Worm (Caenorhabditis elegans): ENCODE results near the gene ceh-28.

Gene ceh-28

DNA sequence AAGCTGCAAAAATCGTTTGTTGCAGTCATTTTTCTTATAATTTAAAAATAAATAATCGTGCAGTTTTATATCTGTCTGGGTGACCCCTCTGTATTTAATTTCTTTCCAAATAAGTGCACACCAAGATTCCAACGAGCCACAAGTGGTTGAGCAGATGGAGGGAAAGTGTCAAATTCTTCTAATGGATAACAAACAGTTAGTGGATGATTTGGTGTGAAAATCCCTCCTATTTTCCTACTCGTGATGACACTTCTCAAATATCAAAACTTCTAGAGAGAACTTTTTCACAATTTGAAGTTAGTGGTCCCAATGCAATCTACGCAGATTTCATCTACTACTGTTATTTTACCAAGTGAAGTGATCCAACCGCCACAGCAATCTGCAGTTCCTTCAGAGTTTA is at the start of gene ceh-28:
TSS of gene ceh-28 (plus strand) at position 301 of the 400 bp plus-strand sequence.
- no peak for TF ChIP-seq W03F9.2 (tag; optimal IDR thresholded peaks at IDR 0.05)
- TF ChIP-seq him-1 (tag; optimal IDR thresholded peaks at IDR 0.05), result no peak
- TF ChIP-seq dao-5 (tag; optimal IDR thresholded peaks at IDR 0.05), result no peak

DNA sequence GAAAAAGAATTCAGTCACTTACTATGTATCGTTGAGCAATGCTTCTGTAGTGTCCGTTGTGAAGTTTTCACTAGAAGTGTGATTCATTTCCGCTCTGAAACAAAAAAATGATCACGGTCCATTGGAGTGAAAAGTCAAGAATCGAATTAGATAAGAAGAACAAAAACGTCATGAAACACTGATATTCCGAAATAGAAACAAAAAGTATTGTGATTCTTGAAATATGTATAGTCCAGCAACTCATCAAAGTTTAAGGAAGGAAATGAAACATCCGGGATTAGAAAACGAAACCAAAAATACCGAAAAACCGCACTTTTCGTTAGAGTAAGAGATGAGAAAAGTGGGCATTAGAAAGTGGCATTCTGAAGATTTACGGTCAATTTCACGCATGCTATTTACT is 41.9 kb upstream of the ceh-28 start, which contains the start of gene npr-10:
TSS of gene npr-10 (minus strand) at position 101 of the 400 bp plus-strand sequence.
- TF ChIP-seq dao-5 (tag; optimal IDR thresholded peaks at IDR 0.05) (no peak), him-1 (tag; optimal IDR thresholded peaks at IDR 0.05) (no peak), W03F9.2 (tag; optimal IDR thresholded peaks at IDR 0.05) (no peak)

DNA sequence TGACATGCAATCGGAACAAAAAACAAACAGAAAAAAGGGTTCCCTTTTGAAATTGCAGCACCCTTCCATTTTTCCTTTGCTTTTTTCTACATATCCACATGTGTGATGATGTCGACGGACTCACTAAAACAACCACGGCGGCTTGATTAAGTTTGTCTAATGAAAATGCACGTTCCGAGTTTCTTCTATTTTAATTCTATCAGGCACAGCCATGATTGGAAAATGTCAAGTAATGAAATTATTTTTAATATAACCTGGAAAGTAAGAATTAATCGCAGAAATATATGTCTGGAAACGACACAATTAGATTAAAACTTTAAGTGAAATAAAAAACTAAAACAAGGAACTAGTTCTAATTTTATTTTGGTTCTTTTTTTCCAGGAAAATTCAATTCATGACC is 40.6 kb upstream of the ceh-28 start:
- no peak for TF ChIP-seq W03F9.2 (tag; optimal IDR thresholded peaks at IDR 0.05)
- no peak for TF ChIP-seq him-1 (tag; optimal IDR thresholded peaks at IDR 0.05)
- no peak for TF ChIP-seq dao-5 (tag; optimal IDR thresholded peaks at IDR 0.05)

DNA sequence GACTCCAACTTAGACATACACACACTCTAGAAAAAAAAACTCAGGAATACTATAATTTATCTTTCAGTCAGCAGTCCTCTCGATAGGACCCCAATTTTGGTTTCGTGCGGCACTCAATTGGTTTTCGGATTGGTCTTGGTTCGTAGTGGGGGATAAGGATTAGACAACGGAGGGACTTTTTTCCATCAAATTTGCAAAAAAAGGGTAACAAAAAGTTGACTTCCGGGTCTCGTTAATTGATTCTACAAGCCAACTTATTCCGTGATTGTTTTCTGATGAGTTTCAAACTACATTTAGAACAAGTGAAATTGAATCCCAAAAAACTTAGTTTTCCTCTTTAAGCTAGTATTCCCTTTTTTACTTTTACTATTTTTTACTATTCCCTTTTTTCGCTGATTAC is 40.1 kb upstream of the ceh-28 start:
- TF ChIP-seq W03F9.2 (tag; optimal IDR thresholded peaks at IDR 0.05) (no peak), dao-5 (tag; optimal IDR thresholded peaks at IDR 0.05) (no peak), him-1 (tag; optimal IDR thresholded peaks at IDR 0.05) (no peak)

DNA sequence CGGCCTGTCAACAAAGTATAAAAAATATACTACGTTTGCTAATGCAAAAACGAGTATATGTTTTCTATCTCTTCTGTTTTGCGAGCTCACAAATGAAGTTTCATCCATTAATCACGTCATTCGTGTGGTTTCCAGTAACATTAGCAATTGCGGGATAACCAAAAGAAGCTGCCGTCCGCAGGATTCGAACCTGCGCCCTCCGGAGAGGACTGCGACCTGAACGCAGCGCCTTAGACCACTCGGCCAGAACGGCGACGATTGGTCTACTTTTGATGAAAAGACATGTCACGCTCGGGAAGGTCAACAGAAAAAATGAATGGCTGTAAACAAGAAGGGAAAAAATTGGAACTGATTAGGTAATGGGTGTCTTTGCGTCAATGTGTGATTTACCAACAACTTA is 35.7 kb upstream of the ceh-28 start:
- TF ChIP-seq him-1 (tag; optimal IDR thresholded peaks at IDR 0.05) (no peak), W03F9.2 (tag; optimal IDR thresholded peaks at IDR 0.05) (peak; percentile 19), dao-5 (tag; optimal IDR thresholded peaks at IDR 0.05) (peak; percentile 17)

DNA sequence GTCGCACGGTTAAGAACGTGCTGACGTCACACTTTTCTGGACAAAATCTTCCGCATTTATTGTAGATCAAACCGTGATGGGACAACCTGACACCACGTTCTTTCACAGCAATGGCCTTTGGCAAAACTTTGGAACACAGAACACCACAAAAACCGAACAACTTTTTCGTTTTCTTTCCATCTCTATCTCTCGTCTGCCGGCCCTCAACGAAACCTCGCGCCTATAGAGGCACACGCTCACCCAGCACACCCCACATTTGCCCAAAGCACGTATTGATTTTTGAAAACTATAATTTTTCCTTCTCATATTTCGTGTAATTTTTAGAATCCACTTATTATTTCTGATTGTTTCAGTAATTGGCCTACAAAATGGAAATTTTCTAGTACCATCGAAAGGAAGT is 32.6 kb upstream of the ceh-28 start:
- TF ChIP-seq W03F9.2 (tag; optimal IDR thresholded peaks at IDR 0.05) (no peak), dao-5 (tag; optimal IDR thresholded peaks at IDR 0.05) (no peak), him-1 (tag; optimal IDR thresholded peaks at IDR 0.05) (no peak)

DNA sequence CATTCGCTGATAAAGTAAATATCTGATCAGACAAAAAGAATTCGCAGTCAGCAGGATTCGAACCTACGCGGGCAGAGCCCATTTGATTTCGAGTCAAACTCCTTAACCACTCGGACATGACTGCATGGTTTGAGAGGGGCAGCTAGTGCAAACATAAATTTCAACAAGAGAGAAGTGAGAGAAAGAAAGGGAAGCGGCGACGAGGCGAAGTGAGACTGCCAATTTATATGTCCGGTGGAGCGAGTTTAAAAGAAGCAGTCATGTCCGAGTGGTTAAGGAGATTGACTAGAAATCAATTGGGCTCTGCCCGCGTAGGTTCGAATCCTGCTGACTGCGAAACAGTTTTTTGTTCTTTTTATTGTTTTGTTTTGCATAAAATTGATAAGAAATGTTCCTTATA is 28.1 kb upstream of the ceh-28 start:
- TF ChIP-seq dao-5 (tag; optimal IDR thresholded peaks at IDR 0.05), result peak; percentile 77
- peak; percentile 62 for TF ChIP-seq W03F9.2 (tag; optimal IDR thresholded peaks at IDR 0.05)
- peak; percentile 87 for TF ChIP-seq him-1 (tag; optimal IDR thresholded peaks at IDR 0.05)

DNA sequence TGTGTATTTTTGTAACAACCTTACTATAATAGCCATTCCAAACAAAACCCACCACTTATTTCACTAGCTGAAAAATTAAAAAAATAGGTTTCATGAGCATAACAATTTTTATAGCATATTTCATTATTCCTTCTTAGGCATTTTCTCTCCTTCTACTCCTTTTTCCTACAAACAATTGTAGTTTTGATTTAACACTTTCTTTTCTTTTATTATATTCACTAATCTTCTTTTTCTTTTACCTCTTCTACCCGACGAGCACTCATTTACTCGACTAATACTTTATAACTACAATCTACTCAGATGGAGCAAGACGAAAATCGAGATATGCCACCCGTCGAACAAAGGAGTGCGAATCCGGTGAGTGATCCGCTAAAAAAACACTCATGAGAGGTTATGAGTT is 26.2 kb upstream of the ceh-28 start, which contains the start of gene C53C7.3:
TSS of gene C53C7.3 (plus strand) at position 301 of the 400 bp plus-strand sequence.
- TF ChIP-seq him-1 (tag; optimal IDR thresholded peaks at IDR 0.05) (no peak), W03F9.2 (tag; optimal IDR thresholded peaks at IDR 0.05) (no peak)

DNA sequence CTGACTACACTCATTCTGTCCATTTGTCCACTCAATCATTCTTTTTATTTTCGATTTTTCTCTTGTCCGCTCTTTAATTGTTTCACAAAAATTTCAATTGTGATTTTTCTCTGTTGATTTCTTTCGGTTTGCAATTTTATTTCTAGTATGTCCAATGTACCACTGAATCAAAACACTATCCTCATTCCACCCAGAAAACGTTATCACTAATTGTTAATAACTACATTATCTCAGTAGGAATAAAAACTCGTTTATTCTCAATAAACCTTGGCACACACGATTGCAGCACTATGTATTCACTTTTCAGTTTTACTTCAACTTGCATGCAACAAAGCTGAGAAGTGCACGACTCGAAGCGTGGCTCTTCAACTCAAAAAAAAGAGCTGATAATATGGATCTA is 23.1 kb upstream of the ceh-28 start, which contains the start of gene K03A11.1:
TSS of gene K03A11.1 (plus strand) at position 301 of the 400 bp plus-strand sequence.
- no peak for TF ChIP-seq W03F9.2 (tag; optimal IDR thresholded peaks at IDR 0.05)
- no peak for TF ChIP-seq him-1 (tag; optimal IDR thresholded peaks at IDR 0.05)
- no peak for TF ChIP-seq dao-5 (tag; optimal IDR thresholded peaks at IDR 0.05)

DNA sequence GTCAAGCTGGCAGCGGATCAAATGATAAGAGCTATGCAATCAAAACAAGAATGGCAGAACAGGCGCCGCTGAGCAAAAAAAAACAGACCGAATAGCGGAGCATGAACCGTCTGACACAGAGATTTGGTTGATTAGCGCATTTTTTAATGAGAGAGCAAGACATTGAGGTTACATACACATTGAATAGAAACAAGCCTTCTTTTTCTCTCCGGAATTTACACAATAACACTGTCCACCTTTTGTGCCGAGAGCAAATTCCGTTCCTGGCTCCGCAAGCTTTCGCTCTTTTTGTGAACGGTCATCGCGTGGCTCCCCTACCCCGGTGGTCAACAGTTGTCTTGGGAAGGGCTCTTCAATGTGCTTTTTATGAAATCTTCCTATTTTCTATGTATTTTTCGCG is 18.9 kb upstream of the ceh-28 start, which contains the start of gene K03A11.6:
TSS of gene K03A11.6 (plus strand) at position 301 of the 400 bp plus-strand sequence.
- TF ChIP-seq dao-5 (tag; optimal IDR thresholded peaks at IDR 0.05) (no peak), him-1 (tag; optimal IDR thresholded peaks at IDR 0.05) (no peak), W03F9.2 (tag; optimal IDR thresholded peaks at IDR 0.05) (no peak)

DNA sequence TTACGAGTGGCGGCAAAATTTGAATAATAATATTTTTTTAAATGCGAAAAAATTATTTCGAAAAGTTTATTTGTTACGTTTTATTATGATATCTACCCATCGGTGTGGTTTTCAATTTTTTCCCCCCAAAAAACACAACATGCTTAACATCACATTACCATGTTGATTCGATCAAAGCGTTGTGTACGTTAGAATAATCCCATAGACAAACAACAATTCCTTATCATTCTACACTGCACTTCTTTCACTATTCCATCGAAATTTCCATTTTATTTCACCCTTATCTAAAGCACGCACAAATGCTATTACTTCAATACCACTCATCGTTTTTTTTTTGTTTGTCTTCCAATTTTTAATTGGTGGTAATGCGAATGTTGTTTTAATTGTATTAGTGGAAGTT is 14.5 kb upstream of the ceh-28 start:
- TF ChIP-seq dao-5 (tag; optimal IDR thresholded peaks at IDR 0.05) (no peak), W03F9.2 (tag; optimal IDR thresholded peaks at IDR 0.05) (no peak), him-1 (tag; optimal IDR thresholded peaks at IDR 0.05) (no peak)

DNA sequence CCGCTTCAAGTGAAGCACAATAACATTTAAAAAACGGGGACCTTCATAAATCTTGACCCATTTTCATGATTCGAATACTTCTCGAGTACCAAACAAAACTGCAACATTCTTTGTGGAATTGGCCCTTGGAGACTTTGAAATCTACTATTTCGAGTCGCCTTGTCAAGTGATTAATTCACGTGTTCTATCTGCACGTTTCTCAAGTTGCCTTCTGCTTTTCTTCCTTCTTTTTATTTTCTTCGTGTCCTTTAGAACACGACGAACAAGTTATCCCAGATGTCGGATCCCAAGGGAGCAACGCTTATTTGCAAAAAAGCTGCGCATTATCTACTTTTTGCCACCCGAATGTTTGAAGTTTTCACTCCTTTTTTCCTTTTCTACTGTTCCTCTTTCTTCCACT is 13.1 kb upstream of the ceh-28 start:
- TF ChIP-seq dao-5 (tag; optimal IDR thresholded peaks at IDR 0.05) (no peak), W03F9.2 (tag; optimal IDR thresholded peaks at IDR 0.05) (no peak), him-1 (tag; optimal IDR thresholded peaks at IDR 0.05) (no peak)

DNA sequence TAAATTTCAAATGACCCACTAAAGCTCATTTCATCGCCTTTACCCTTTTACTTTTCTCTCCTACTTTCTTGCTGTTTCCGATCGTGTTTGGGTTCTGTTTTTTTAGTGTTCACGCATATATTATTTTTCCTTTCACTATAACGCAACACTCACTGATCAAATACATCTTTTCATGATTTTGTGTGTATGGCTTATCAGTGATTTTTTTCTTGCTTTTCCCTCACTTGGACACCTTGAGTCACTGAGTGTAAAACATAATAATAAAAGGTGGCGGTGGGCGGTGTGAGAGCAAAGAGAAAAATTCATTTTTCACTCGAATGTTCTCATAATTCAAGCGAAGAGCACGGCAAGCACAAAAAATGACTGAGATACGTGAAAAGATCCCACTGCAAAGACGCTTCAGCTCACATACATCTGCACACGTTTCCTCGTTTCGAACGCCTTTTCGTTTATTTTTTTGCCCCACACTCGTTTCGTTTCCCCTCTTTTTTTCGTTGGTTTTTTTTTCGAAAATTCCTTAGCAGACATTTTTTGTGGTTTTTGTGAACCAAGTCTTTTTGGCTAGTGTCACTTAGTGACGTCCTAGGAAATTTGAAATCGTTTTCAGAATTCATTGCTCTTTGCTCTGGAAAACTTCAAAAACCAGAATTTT is 11.4 kb upstream of the ceh-28 start, which contains the start of gene K03A11.5:
TSS of gene K03A11.5 (plus strand) at position 602 of the 652 bp plus-strand sequence.
- TF ChIP-seq him-1 (tag; optimal IDR thresholded peaks at IDR 0.05) (no peak), W03F9.2 (tag; optimal IDR thresholded peaks at IDR 0.05) (no peak), dao-5 (tag; optimal IDR thresholded peaks at IDR 0.05) (no peak)

DNA sequence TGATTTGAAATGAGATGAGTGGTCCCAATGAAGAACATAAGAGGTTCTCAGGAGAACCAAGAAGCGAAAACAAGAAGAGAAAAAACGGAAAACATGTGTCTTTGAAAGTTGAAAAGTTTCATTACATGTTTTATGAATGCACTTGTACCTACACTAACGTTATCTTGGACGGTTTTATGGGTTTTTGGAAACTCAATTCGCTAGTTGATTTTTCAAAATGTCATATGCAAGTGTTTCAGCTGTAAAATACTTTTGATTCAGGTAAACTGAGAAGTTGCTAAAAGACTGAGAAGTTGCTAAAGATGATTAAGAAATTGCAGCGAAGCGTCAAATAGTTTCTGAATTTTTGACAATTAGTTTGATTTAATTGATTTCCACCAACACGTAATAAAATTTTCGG is 3.4 kb upstream of the ceh-28 start, which contains the start of gene cpx-2:
TSS of gene cpx-2 (minus strand) at position 101 of the 400 bp plus-strand sequence.
- TF ChIP-seq W03F9.2 (tag; optimal IDR thresholded peaks at IDR 0.05) (no peak), him-1 (tag; optimal IDR thresholded peaks at IDR 0.05) (no peak), dao-5 (tag; optimal IDR thresholded peaks at IDR 0.05) (no peak)

DNA sequence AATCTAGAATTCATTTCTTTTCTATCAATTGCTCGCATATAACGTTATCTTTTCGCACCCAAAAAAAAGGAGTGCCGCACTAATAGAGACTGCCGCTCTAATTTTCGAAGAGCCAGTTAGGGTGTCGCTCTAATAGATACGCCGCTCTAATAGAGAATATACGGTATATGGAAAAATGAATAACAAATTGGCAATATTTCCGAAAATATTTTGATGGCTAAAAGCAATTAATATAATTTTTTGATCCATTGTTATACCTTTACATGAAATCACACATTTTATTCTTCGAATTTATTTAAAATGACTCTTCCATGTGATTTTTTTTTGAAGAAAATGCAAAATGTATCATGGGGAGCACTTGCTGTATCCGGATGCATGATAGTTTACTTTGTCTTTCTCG is 3.4 kb downstream of the ceh-28 start, which contains the start of gene K03A11.4:
TSS of gene K03A11.4 (plus strand) at position 301 of the 400 bp plus-strand sequence.
- TF ChIP-seq him-1 (tag; optimal IDR thresholded peaks at IDR 0.05), result no peak
- no peak for TF ChIP-seq W03F9.2 (tag; optimal IDR thresholded peaks at IDR 0.05)
- TF ChIP-seq dao-5 (tag; optimal IDR thresholded peaks at IDR 0.05), result no peak
